Worm (Caenorhabditis elegans) whole organism, L3 larva: ENCODE measurements around the gene grd-14.

Source experiments
- R02D3.7 ChIP-seq: fragments of 150-350 bp; optimal IDR thresholded peaks from 2 replicates; lab custom pipeline; 2014; ENCODE audit warnings: missing biosample characterization, missing genetic modification characterization
- ZK546.5 ChIP-seq: sonication (generic microtip); optimal IDR thresholded peaks from 2 replicates; lab custom pipeline; 2017; ENCODE audit warnings: missing biosample characterization, missing genetic modification characterization
- ama-1 ChIP-seq: fragments of 150-350 bp; optimal IDR thresholded peaks from 2 replicates; lab custom pipeline; 2018
- ceh-16 ChIP-seq: sonication (generic microtip); optimal IDR thresholded peaks from 2 replicates; lab custom pipeline; 2017; ENCODE audit warnings: missing biosample characterization, missing genetic modification characterization
- ceh-28 ChIP-seq: fragments of 150-350 bp; optimal IDR thresholded peaks from 2 replicates; lab custom pipeline; 2014; ENCODE audit warnings: missing biosample characterization, missing genetic modification reagents, missing genetic modification characterization
- ceh-82 ChIP-seq: fragments of 150-350 bp; optimal IDR thresholded peaks from 2 replicates; lab custom pipeline; 2014; ENCODE audit warnings: missing biosample characterization, missing genetic modification characterization
- ceh-9 ChIP-seq: sonication (generic microtip); optimal IDR thresholded peaks from 2 replicates; lab custom pipeline; 2018; ENCODE audit warnings: missing biosample characterization, missing genetic modification characterization
- daf-12 ChIP-seq: fragments of 150-350 bp; optimal IDR thresholded peaks from 2 replicates; lab custom pipeline; 2014; ENCODE audit warnings: missing biosample characterization, missing genetic modification reagents, missing genetic modification characterization
- egl-27 ChIP-seq: sonication (generic microtip); optimal IDR thresholded peaks from 4 replicates; lab custom pipeline; 2017; ENCODE audit warnings: missing biosample characterization, missing genetic modification reagents, missing genetic modification characterization
- egl-5 ChIP-seq: fragments of 150-350 bp; optimal IDR thresholded peaks from 2 replicates; lab custom pipeline; 2017; ENCODE audit warnings: missing biosample characterization, missing genetic modification reagents, missing genetic modification characterization, inconsistent platforms
- elt-1 ChIP-seq: fragments of 150-350 bp; optimal IDR thresholded peaks from 2 replicates; lab custom pipeline; 2014; ENCODE audit warnings: missing biosample characterization, missing genetic modification characterization
- elt-3 ChIP-seq, 3 experiments: fragments of 150-350 bp in 1 of 3; sonication (generic microtip) in 2 of 3; optimal IDR thresholded peaks; 2 replicates in 2 of 3; 4 replicates in 1 of 3; lab custom pipeline; 2014 to 2017; ENCODE audit warnings: missing biosample characterization in 3 of 3, missing genetic modification characterization in 3 of 3
- eor-1 ChIP-seq, 2 experiments: fragments of 150-350 bp; optimal IDR thresholded peaks; 2 replicates each; lab custom pipeline; 2014 to 2018; ENCODE audit warnings: missing biosample characterization in 2 of 2, missing genetic modification characterization in 2 of 2
- fkh-10 ChIP-seq: sonication (generic microtip); optimal IDR thresholded peaks from 2 replicates; lab custom pipeline; 2017; ENCODE audit warnings: missing biosample characterization, missing genetic modification reagents, missing genetic modification characterization
- fos-1 ChIP-seq: fragments of 150-350 bp; optimal IDR thresholded peaks from 2 replicates; lab custom pipeline; 2014; ENCODE audit warnings: missing biosample characterization, missing genetic modification characterization
- hmg-11 ChIP-seq: sonication (generic microtip); optimal IDR thresholded peaks from 2 replicates; lab custom pipeline; 2016; ENCODE audit warnings: missing genetic modification characterization, missing compliant biosample characterization
- jun-1 ChIP-seq: fragments of 150-350 bp; optimal IDR thresholded peaks from 2 replicates; lab custom pipeline; 2014; ENCODE audit warnings: missing biosample characterization, missing genetic modification reagents, missing genetic modification characterization
- lin-39 ChIP-seq: fragments of 150-350 bp; optimal IDR thresholded peaks from 2 replicates; lab custom pipeline; 2018; ENCODE audit warnings: missing biosample characterization, missing genetic modification reagents, missing genetic modification characterization
- lsy-12 ChIP-seq: sonication (generic microtip); optimal IDR thresholded peaks from 2 replicates; lab custom pipeline; 2016; ENCODE audit warnings: mild to moderate bottlenecking, missing genetic modification characterization, missing compliant biosample characterization
- mdl-1 ChIP-seq: fragments of 150-350 bp; optimal IDR thresholded peaks from 2 replicates; lab custom pipeline; 2014; ENCODE audit warnings: missing biosample characterization, missing genetic modification characterization
- mml-1 ChIP-seq: fragments of 150-350 bp; sonication (generic microtip); optimal IDR thresholded peaks from 3 replicates; lab custom pipeline; 2014; ENCODE audit warnings: missing biosample characterization, missing genetic modification characterization
- nfya-1 ChIP-seq: sonication (generic microtip); optimal IDR thresholded peaks from 2 replicates; lab custom pipeline; 2017; ENCODE audit warnings: missing genetic modification characterization, mild to moderate bottlenecking, missing compliant biosample characterization, antibody characterized with exemption, moderate library complexity; ENCODE audit not compliant: insufficient read depth
- nhr-11 ChIP-seq: fragments of 150-350 bp; optimal IDR thresholded peaks from 2 replicates; lab custom pipeline; 2014; ENCODE audit warnings: missing biosample characterization, missing genetic modification characterization
- nhr-23 ChIP-seq: fragments of 150-350 bp; optimal IDR thresholded peaks from 2 replicates; lab custom pipeline; 2014; ENCODE audit warnings: missing biosample characterization, missing genetic modification reagents, missing genetic modification characterization
- nhr-237 ChIP-seq: fragments of 150-350 bp; optimal IDR thresholded peaks from 2 replicates; lab custom pipeline; 2014; ENCODE audit warnings: missing biosample characterization, missing genetic modification characterization
- nhr-25 ChIP-seq: sonication (generic microtip); optimal IDR thresholded peaks from 2 replicates; lab custom pipeline; 2017; ENCODE audit warnings: missing biosample characterization, missing genetic modification characterization
- nhr-28 ChIP-seq: fragments of 150-350 bp; optimal IDR thresholded peaks from 2 replicates; lab custom pipeline; 2014; ENCODE audit warnings: missing biosample characterization, missing genetic modification characterization
- nhr-43 ChIP-seq: sonication (generic microtip); optimal IDR thresholded peaks from 2 replicates; lab custom pipeline; 2016; ENCODE audit warnings: mild to moderate bottlenecking, missing genetic modification characterization, missing compliant biosample characterization; ENCODE audit not compliant: poor library complexity, severe bottlenecking
- nhr-76 ChIP-seq: fragments of 150-350 bp; sonication (generic microtip); optimal IDR thresholded peaks from 5 replicates; lab custom pipeline; 2014; ENCODE audit warnings: missing biosample characterization, missing genetic modification characterization
- nhr-77 ChIP-seq: fragments of 150-350 bp; optimal IDR thresholded peaks from 2 replicates; lab custom pipeline; 2014; ENCODE audit warnings: missing biosample characterization, missing genetic modification characterization
- pha-4 ChIP-seq: fragments of 150-350 bp; optimal IDR thresholded peaks from 2 replicates; lab custom pipeline; 2014; ENCODE audit warnings: missing biosample characterization, missing genetic modification reagents, missing genetic modification characterization
- pqm-1 ChIP-seq: fragments of 150-350 bp; optimal IDR thresholded peaks from 2 replicates; lab custom pipeline; 2017; ENCODE audit warnings: missing biosample characterization, missing genetic modification characterization, inconsistent platforms
- skn-1 ChIP-seq: fragments of 150-350 bp; optimal IDR thresholded peaks from 2 replicates; lab custom pipeline; 2014; ENCODE audit warnings: missing biosample characterization, missing genetic modification characterization
- tbx-2 ChIP-seq: sonication (generic microtip); optimal IDR thresholded peaks from 2 replicates; lab custom pipeline; 2016; ENCODE audit warnings: mild to moderate bottlenecking, missing genetic modification characterization, missing compliant biosample characterization
- unc-62 ChIP-seq: fragments of 150-350 bp; sonication (generic microtip); optimal IDR thresholded peaks from 4 replicates; lab custom pipeline; 2014; ENCODE audit warnings: missing biosample characterization, missing genetic modification reagents, missing genetic modification characterization
- zag-1 ChIP-seq: fragments of 150-350 bp; optimal IDR thresholded peaks from 2 replicates; lab custom pipeline; 2014; ENCODE audit warnings: missing biosample characterization, missing genetic modification characterization
- ztf-4 ChIP-seq: fragments of 150-350 bp; optimal IDR thresholded peaks from 2 replicates; lab custom pipeline; 2014; ENCODE audit warnings: missing biosample characterization, missing genetic modification characterization

grd-14 gene

DNA sequence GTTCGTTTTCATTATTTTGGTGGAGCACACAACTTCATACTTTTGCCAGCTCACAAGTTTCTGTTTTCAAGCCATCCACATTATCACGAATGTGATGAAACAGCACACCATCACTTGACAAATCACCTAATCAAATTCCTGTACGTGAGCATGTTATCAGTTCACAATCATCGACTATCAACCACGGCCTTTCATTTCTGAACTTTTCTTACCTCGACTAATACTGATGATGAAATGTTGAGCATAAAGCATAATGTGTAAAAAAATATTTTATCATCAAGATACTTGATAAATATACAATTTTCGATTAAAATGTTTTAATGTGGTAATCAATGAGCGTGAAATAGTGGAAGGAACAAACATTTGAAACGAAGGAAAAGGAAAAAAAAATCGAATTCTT lies 26.4 kb upstream of the grd-14 start (continued):
- TF ChIP-seq eor-1 (tag; optimal IDR thresholded peaks at IDR 0.05; lab: Kevin White, UChicago) (no peak), nhr-23 (tag; lab: Kevin White, UChicago) (no peak), ceh-16 (tag; lab: Kevin White, UChicago) (no peak), elt-3 (tag; optimal IDR thresholded peaks at IDR 0.05; lab: Kevin White, UChicago) (no peak), ceh-28 (tag; lab: Kevin White, UChicago) (peak; percentile 56)

DNA sequence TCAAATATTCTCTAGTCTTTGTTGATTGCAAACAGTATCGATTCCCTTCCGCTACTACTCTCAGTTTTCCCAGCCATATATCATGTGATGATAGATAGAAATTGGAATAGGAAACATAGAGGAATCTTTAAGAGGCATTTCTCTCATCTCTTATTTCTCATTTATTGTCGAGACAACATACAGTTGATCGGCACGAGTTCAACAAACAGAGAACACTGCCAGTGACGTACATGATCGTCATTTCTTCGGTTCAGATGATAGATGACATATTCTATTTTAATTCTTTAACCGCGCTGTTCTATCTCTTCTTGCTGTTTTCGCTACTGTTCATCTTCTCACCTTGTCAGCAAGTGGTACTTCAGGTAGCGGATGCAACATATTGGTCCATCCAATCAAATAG lies 24.7 kb upstream of the grd-14 start:
- TF ChIP-seq nhr-43 (tag; lab: Kevin White, UChicago) (peak; percentile 99), R02D3.7 (tag; lab: Kevin White, UChicago) (peak; percentile 61), nhr-25 (tag; lab: Kevin White, UChicago) (peak; percentile 91), pha-4 (no peak), lsy-12 (tag; lab: Kevin White, UChicago) (peak; percentile 45), pqm-1 (tag; lab: Kevin White, UChicago) (no peak), nfya-1 (tag; lab: Kevin White, UChicago) (peak; percentile 46), hmg-11 (tag; lab: Kevin White, UChicago) (no peak), skn-1 (no peak), nhr-76 (tag; lab: Kevin White, UChicago) (peak; percentile 80), mml-1 (no peak), nhr-77 (tag; lab: Kevin White, UChicago) (peak; percentile 15), nhr-23 (tag; lab: Kevin White, UChicago) (peak; percentile 99), fos-1 (no peak), ceh-28 (tag; lab: Kevin White, UChicago) (peak; percentile 71), jun-1 (tag; lab: Kevin White, UChicago) (peak; percentile 9), egl-5 (tag; lab: Kevin White, UChicago) (no peak), nhr-11 (tag; lab: Kevin White, UChicago) (no peak), nhr-237 (no peak), elt-3 (tag; optimal IDR thresholded peaks at IDR 0.05; lab: Kevin White, UChicago) (peak in 2 of 3 experiments; percentile 81 to 83), ceh-9 (tag; lab: Kevin White, UChicago) (no peak), egl-27 (peak; percentile 54), ceh-82 (tag; lab: Kevin White, UChicago) (no peak), nhr-28 (tag; lab: Kevin White, UChicago) (peak; percentile 35), unc-62 (peak; percentile 68), fkh-10 (no peak), lin-39 (tag; lab: Kevin White, UChicago) (no peak), ztf-4 (tag; lab: Kevin White, UChicago) (peak; percentile 29), mdl-1 (tag; lab: Kevin White, UChicago) (peak; percentile 51), ceh-16 (tag; lab: Kevin White, UChicago) (no peak), ama-1 (lab: Kevin White, UChicago) (peak; percentile 20), tbx-2 (peak; percentile 69)

DNA sequence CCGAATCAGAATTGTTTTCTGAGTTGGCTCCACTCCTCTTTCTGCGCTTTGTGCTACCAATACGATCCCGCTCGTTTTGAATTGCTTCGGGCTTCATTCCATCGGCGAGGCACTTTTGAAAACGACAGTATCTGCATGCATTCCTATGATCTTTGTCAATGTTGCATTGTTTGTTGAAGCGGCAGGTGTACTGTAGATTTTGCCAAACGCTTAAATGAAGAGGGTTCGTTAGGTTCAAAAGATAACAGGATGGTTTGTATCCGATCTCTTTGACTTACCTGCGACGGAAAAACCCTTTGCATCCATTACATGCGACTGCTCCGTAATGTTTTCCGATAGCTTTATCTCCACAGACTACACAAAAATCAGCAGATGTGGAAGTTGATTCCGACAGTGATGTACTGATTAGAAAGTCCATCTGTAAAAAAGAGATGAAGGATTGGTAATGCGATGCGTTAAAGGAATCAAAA lies 24.0 kb upstream of the grd-14 start, which contains the start of gene nhr-14:
Gene nhr-14, minus strand, starts transcription at position 420 of the 470 bp plus-strand sequence.
- peak; percentile 16 for TF ChIP-seq nhr-25 (tag; lab: Kevin White, UChicago)
- no peak for TF ChIP-seq elt-1 (tag; lab: Kevin White, UChicago)

DNA sequence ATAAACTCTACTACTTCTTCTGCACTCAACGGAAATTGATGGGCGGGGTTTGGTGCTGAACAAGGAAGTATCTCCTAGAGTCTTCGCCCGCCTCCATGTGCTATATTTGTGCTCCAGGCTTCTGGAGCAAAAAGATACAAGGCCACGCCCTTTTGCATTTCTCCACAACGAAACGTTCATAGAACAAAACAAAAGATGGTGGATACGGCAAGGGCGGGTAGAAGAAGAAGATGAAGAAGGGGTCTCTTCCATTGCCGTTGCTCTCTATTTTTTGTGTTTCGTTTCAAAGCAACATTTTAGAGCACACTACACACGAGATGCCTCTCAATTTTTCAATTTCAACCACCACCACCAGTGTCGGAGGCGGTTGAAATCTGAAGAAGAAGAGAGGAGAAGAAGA lies 23.5 kb upstream of the grd-14 start:
- TF ChIP-seq zag-1 (tag; lab: Kevin White, UChicago) (no peak), ceh-82 (tag; lab: Kevin White, UChicago) (no peak), fkh-10 (peak; percentile 73), nhr-23 (tag; lab: Kevin White, UChicago) (no peak), mdl-1 (tag; lab: Kevin White, UChicago) (peak; percentile 50), hmg-11 (tag; lab: Kevin White, UChicago) (peak; percentile 25), pqm-1 (tag; lab: Kevin White, UChicago) (no peak), daf-12 (tag; lab: Kevin White, UChicago) (no peak), fos-1 (no peak), nhr-11 (tag; lab: Kevin White, UChicago) (no peak), lin-39 (tag; lab: Kevin White, UChicago) (peak; percentile 34), lsy-12 (tag; lab: Kevin White, UChicago) (no peak), egl-27 (no peak), ZK546.5 (tag; lab: Kevin White, UChicago) (no peak), unc-62 (peak; percentile 1)
